Fruit fly (Drosophila melanogaster) whole organism: ENCODE data around the gene bmm.

Source experiments
- CG8478 ChIP-seq: fragments of >200 bp; optimal IDR thresholded peaks from 2 replicates; lab custom pipeline; 2018; ENCODE audit warnings: inconsistent platforms
- pan ChIP-seq: fragments of >200 bp; optimal IDR thresholded peaks from 2 replicates; lab custom pipeline; 2017
- psq ChIP-seq: fragments of >200 bp; optimal IDR thresholded peaks from 2 replicates; lab custom pipeline; 2017
- usp ChIP-seq: fragments of >200 bp; optimal IDR thresholded peaks from 2 replicates; lab custom pipeline; 2017; ENCODE audit warnings: missing biosample characterization, missing genetic modification characterization, mixed read lengths

DNA sequence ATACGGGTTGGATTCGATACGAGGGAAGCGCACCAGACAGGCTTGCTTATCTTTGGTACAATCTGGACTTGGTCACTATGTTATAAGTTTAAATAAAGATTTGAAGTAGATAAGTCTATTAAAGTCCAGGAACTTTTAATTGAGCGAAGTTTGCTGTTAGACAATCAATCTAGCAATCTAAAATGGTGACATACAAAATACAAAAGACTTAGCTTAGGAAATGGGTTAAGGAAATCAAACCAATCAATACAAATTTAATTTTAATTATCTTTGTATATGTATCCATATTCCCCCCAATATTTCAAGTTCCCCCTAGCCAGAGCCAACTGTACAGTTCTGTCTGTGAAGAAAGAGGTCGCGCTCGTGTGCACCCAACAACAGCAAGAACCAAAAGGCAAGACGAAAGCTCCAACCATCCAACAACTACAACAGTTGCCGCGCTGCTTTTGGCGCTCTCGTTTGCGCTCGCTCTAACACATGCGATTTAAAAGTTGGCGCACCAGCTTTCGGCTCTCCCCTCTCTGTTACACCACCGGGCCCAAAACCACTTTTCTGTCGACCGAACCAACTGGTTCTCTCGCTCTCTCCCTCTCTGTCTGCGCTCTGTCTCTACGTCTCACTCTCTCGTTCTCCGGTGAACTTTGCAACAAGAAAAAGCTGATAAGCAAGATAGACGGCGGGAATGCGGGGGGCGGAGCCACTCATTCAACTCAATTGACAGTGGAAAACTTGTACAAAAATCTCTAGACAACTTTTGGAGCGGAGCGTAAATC, 30.1 kb downstream of the bmm start:
- no peak for TF ChIP-seq usp (GFP tag; lab: Kevin White, UChicago)
- no peak for TF ChIP-seq psq (lab: Kevin White, UChicago)
- TF ChIP-seq pan (lab: Kevin White, UChicago): no peak
- peak; percentile 90 for TF ChIP-seq CG8478
